Worm (Caenorhabditis elegans) whole organism, L4 larva: ENCODE measurements around the gene catp-6.

Experiments used
- F44E2.7 ChIP-seq: fragments of 200-800 bp; sonication (Bioruptor generic); IDR thresholded peaks from 2 replicates; pipeline ENCODE4 v2.1.2; 2022; ENCODE audit warnings: missing genetic modification characterization, missing compliant biosample characterization
- F49E8.2 ChIP-seq: sonication (generic microtip); optimal IDR thresholded peaks from 2 replicates; lab custom pipeline; 2016; ENCODE audit warnings: missing compliant biosample characterization, mild to moderate bottlenecking, missing genetic modification characterization, borderline replicate concordance
- R02D3.7 ChIP-seq: fragments of 150-350 bp; sonication (generic microtip); optimal IDR thresholded peaks from 3 replicates; lab custom pipeline; 2014; ENCODE audit warnings: missing biosample characterization, missing genetic modification characterization
- ZK337.2 ChIP-seq: fragments of 200-800 bp; sonication (Bioruptor generic); IDR thresholded peaks from 2 replicates; pipeline ENCODE4 v1.3.6; 2022; ENCODE audit warnings: missing genetic modification reagents, missing genetic modification characterization, missing compliant biosample characterization
- ceh-82 ChIP-seq: sonication (generic microtip); optimal IDR thresholded peaks from 2 replicates; lab custom pipeline; 2017; ENCODE audit warnings: missing biosample characterization, missing genetic modification characterization
- cey-2 ChIP-seq: sonication (generic microtip); optimal IDR thresholded peaks from 3 replicates; lab custom pipeline; 2017; ENCODE audit warnings: missing genetic modification characterization, mild to moderate bottlenecking, missing compliant biosample characterization, antibody characterized with exemption, borderline replicate concordance; ENCODE audit not compliant: insufficient read depth
- ctbp-1 ChIP-seq: fragments of 200-800 bp; sonication (Bioruptor generic); IDR thresholded peaks from 2 replicates; pipeline ENCODE4 v1.3.6; 2022; ENCODE audit warnings: missing genetic modification reagents, missing genetic modification characterization, missing compliant biosample characterization
- daf-16 ChIP-seq, 3 experiments: sonication (generic microtip); optimal IDR thresholded peaks; 2 replicates each; lab custom pipeline; 2016 to 2017; ENCODE audit warnings: missing genetic modification characterization in 3 of 3, missing genetic modification reagents in 3 of 3, mild to moderate bottlenecking in 2 of 3, missing compliant biosample characterization in 2 of 3, missing biosample characterization in 1 of 3, moderate library complexity in 1 of 3
- dmd-9 ChIP-seq: fragments of 200-800 bp; sonication (Bioruptor generic); IDR thresholded peaks from 2 replicates; pipeline ENCODE4 v1.3.6; 2022; ENCODE audit warnings: missing genetic modification reagents, missing genetic modification characterization, missing compliant biosample characterization
- egl-27 ChIP-seq: sonication (generic microtip); optimal IDR thresholded peaks from 3 replicates; lab custom pipeline; 2017; ENCODE audit warnings: missing biosample characterization, missing genetic modification reagents, missing genetic modification characterization
- egl-43 ChIP-seq: fragments of 200-800 bp; sonication (Bioruptor generic); IDR thresholded peaks from 2 replicates; pipeline ENCODE4 v1.3.6; 2022; ENCODE audit warnings: missing genetic modification reagents, missing genetic modification characterization, missing compliant biosample characterization
- fkh-10 ChIP-seq: fragments of 150-350 bp; optimal IDR thresholded peaks from 2 replicates; lab custom pipeline; 2014; ENCODE audit warnings: missing biosample characterization, missing genetic modification reagents, missing genetic modification characterization
- gei-8 ChIP-seq: fragments of 200-800 bp; sonication (Bioruptor generic); optimal IDR thresholded peaks from 2 replicates; lab custom pipeline; 2018; ENCODE audit warnings: mild to moderate bottlenecking, missing genetic modification characterization, missing compliant biosample characterization
- hlh-11 ChIP-seq: fragments of 200-800 bp; sonication (Bioruptor generic); optimal IDR thresholded peaks from 2 replicates; lab custom pipeline; 2018; ENCODE audit warnings: mild to moderate bottlenecking, missing genetic modification characterization, missing compliant biosample characterization
- lim-7 ChIP-seq: fragments of 200-800 bp; sonication (Bioruptor generic); IDR thresholded peaks from 2 replicates; pipeline ENCODE4 v1.3.6; 2022; ENCODE audit warnings: missing genetic modification characterization, missing compliant biosample characterization
- lin-1 ChIP-seq: fragments of 200-800 bp; sonication (Bioruptor generic); IDR thresholded peaks from 2 replicates; pipeline ENCODE4 v1.3.6; 2022; ENCODE audit warnings: missing genetic modification reagents, missing genetic modification characterization, missing compliant biosample characterization
- lin-13 ChIP-seq: fragments of 150-350 bp; optimal IDR thresholded peaks from 2 replicates; lab custom pipeline; 2014; ENCODE audit warnings: missing biosample characterization, missing genetic modification reagents, missing genetic modification characterization
- lin-39 ChIP-seq: fragments of 150-350 bp; optimal IDR thresholded peaks from 2 replicates; lab custom pipeline; 2014; ENCODE audit warnings: missing biosample characterization, missing genetic modification reagents, missing genetic modification characterization
- lir-3 ChIP-seq: sonication (generic microtip); optimal IDR thresholded peaks from 2 replicates; lab custom pipeline; 2016; ENCODE audit warnings: mild to moderate bottlenecking, missing genetic modification characterization, missing compliant biosample characterization
- lsy-2 ChIP-seq, 2 experiments: fragments of 150-350 bp in 1 of 2; sonication (generic microtip) in 1 of 2; optimal IDR thresholded peaks; 2 replicates each; lab custom pipeline; 2014 to 2017; ENCODE audit warnings: missing biosample characterization in 2 of 2, missing genetic modification characterization in 2 of 2
- madf-5 ChIP-seq, 2 experiments: fragments of 200-800 bp; sonication (Bioruptor generic); IDR thresholded peaks; 2 replicates each; pipeline ENCODE4 v1.3.6; 2022; ENCODE audit warnings: missing compliant biosample characterization in 2 of 2, missing genetic modification characterization in 2 of 2
- mdl-1 ChIP-seq, 2 experiments: fragments of 150-350 bp in 1 of 2; sonication (generic microtip) in 1 of 2; optimal IDR thresholded peaks; 2 replicates each; lab custom pipeline; 2014 to 2017; ENCODE audit warnings: missing biosample characterization in 2 of 2, missing genetic modification characterization in 2 of 2
- mep-1 ChIP-seq: fragments of 150-350 bp; sonication (generic microtip); optimal IDR thresholded peaks from 3 replicates; lab custom pipeline; 2014; ENCODE audit warnings: missing biosample characterization, missing genetic modification characterization
- mxl-2 ChIP-seq: fragments of 200-800 bp; sonication (Bioruptor generic); conservative IDR thresholded peaks from 2 replicates; pipeline ENCODE4 v1.3.6; 2022; ENCODE audit warnings: missing genetic modification reagents, missing genetic modification characterization, missing compliant biosample characterization
- mxl-3 ChIP-seq: fragments of 200-800 bp; sonication (Bioruptor generic); optimal IDR thresholded peaks from 2 replicates; lab custom pipeline; 2018; ENCODE audit warnings: mild to moderate bottlenecking, missing genetic modification characterization, missing compliant biosample characterization
- nhr-10 ChIP-seq: fragments of 150-350 bp; optimal IDR thresholded peaks from 2 replicates; lab custom pipeline; 2014; ENCODE audit warnings: missing biosample characterization, missing genetic modification characterization
- nhr-111 ChIP-seq: fragments of 200-800 bp; sonication (Bioruptor generic); optimal IDR thresholded peaks from 2 replicates; lab custom pipeline; 2018; ENCODE audit warnings: mild to moderate bottlenecking, missing genetic modification characterization, missing compliant biosample characterization
- nhr-237 ChIP-seq: sonication (generic microtip); optimal IDR thresholded peaks from 2 replicates; lab custom pipeline; 2017; ENCODE audit warnings: missing biosample characterization, missing genetic modification characterization
- nhr-25 ChIP-seq: sonication (generic microtip); optimal IDR thresholded peaks from 2 replicates; lab custom pipeline; 2017; ENCODE audit warnings: missing genetic modification characterization, mild to moderate bottlenecking, missing compliant biosample characterization, antibody characterized with exemption, moderate library complexity, borderline replicate concordance; ENCODE audit not compliant: insufficient read depth
- nhr-42 ChIP-seq: fragments of 200-800 bp; sonication (Bioruptor generic); IDR thresholded peaks from 2 replicates; pipeline ENCODE4 v1.3.6; 2022; ENCODE audit warnings: missing genetic modification characterization, missing compliant biosample characterization
- nhr-48 ChIP-seq: sonication (generic microtip); optimal IDR thresholded peaks from 2 replicates; lab custom pipeline; 2016; ENCODE audit warnings: mild to moderate bottlenecking, missing genetic modification characterization, missing compliant biosample characterization
- nhr-77 ChIP-seq: fragments of 150-350 bp; optimal IDR thresholded peaks from 2 replicates; lab custom pipeline; 2014; ENCODE audit warnings: missing biosample characterization, missing genetic modification characterization
- pqm-1 ChIP-seq: sonication (generic microtip); optimal IDR thresholded peaks from 2 replicates; lab custom pipeline; 2017; ENCODE audit warnings: missing biosample characterization, missing genetic modification characterization
- saeg-2 ChIP-seq: fragments of 200-800 bp; sonication (Bioruptor generic); IDR thresholded peaks from 2 replicates; pipeline ENCODE4 v1.3.6; 2022; ENCODE audit warnings: missing genetic modification reagents, missing genetic modification characterization, missing compliant biosample characterization
- sdz-12 ChIP-seq: fragments of 200-800 bp; sonication (Bioruptor generic); optimal IDR thresholded peaks from 2 replicates; lab custom pipeline; 2018; ENCODE audit warnings: mild to moderate bottlenecking, missing genetic modification characterization, missing compliant biosample characterization
- snpc-4 ChIP-seq: fragments of 150-350 bp; optimal IDR thresholded peaks from 2 replicates; lab custom pipeline; 2014; ENCODE audit warnings: missing biosample characterization, missing genetic modification characterization
- tag-97 ChIP-seq: fragments of 200-800 bp; sonication (Bioruptor generic); IDR thresholded peaks from 2 replicates; pipeline ENCODE4 v1.3.6; 2022; ENCODE audit warnings: missing genetic modification characterization, missing compliant biosample characterization
- tra-1 ChIP-seq: fragments of 200-800 bp; sonication (Bioruptor generic); IDR thresholded peaks from 2 replicates; pipeline ENCODE4 v1.3.6; 2022; ENCODE audit warnings: missing genetic modification reagents, missing genetic modification characterization, missing compliant biosample characterization
- unc-62 ChIP-seq, 3 experiments: fragments of 150-350 bp in 1 of 3; sonication (generic microtip); optimal IDR thresholded peaks in 2 of 3; peaks in 1 of 3; 1 replicate in 1 of 3; 2 replicates in 2 of 3; lab custom pipeline; 2014 to 2017; ENCODE audit warnings: missing biosample characterization in 3 of 3, missing genetic modification characterization in 3 of 3, missing genetic modification reagents in 3 of 3, missing genotype in 1 of 3
- vab-7 ChIP-seq: fragments of 200-800 bp; sonication (Bioruptor generic); IDR thresholded peaks from 2 replicates; pipeline ENCODE4 v1.3.6; 2022; ENCODE audit warnings: missing genetic modification reagents, missing genetic modification characterization, missing compliant biosample characterization
- zfp-2 ChIP-seq: sonication (generic microtip); optimal IDR thresholded peaks from 2 replicates; lab custom pipeline; 2016; ENCODE audit warnings: mild to moderate bottlenecking, missing genetic modification characterization, missing compliant biosample characterization
- zfp-3 ChIP-seq: fragments of 200-800 bp; sonication (Bioruptor generic); conservative IDR thresholded peaks from 2 replicates; pipeline ENCODE4 v1.3.6; 2022; ENCODE audit warnings: missing genetic modification reagents, missing genetic modification characterization, missing compliant biosample characterization
- zip-11 ChIP-seq: fragments of 200-800 bp; sonication (Bioruptor generic); IDR thresholded peaks from 2 replicates; pipeline ENCODE4 v1.3.6; 2022; ENCODE audit warnings: missing genetic modification characterization, missing compliant biosample characterization
- ztf-7 ChIP-seq: fragments of 150-350 bp; optimal IDR thresholded peaks from 2 replicates; lab custom pipeline; 2014; ENCODE audit warnings: missing biosample characterization, missing genetic modification characterization

The catp-6 gene

ce11 chrIV:9872786-9873185, 48.4 kb upstream of the catp-6 start (continued):
- TF ChIP-seq madf-5 (GFP tag; IDR thresholded peaks at IDR 0.05; lab: Robert Waterston, UW) (no peak), zfp-3 (no peak), sdz-12 (GFP tag; lab: Kevin White, UChicago) (no peak), egl-27 (tag; lab: Kevin White, UChicago) (no peak), ZK337.2 (GFP tag; lab: Robert Waterston, UW) (no peak), lir-3 (tag; lab: Kevin White, UChicago) (no peak), lin-1 (no peak), mdl-1 (tag; optimal IDR thresholded peaks at IDR 0.05; lab: Kevin White, UChicago) (peak in 1 of 2 experiments; percentile 44), cey-2 (tag; lab: Kevin White, UChicago) (no peak), pqm-1 (peak; percentile 69), nhr-111 (no peak), nhr-42 (GFP tag; lab: Robert Waterston, UW) (no peak), snpc-4 (tag; lab: Kevin White, UChicago) (no peak), lin-13 (GFP tag; lab: Kevin White, UChicago) (no peak), saeg-2 (no peak), zfp-2 (tag; lab: Kevin White, UChicago) (no peak), vab-7 (GFP tag; lab: Robert Waterston, UW) (no peak), F44E2.7 (GFP tag; lab: Robert Waterston, UW) (no peak), unc-62 (GFP tag; optimal IDR thresholded peaks at IDR 0.05 in 1 of 2; lab: Kevin White, UChicago) (peak in 1 of 2 experiments; percentile 51), unc-62 (tag; optimal IDR thresholded peaks at IDR 0.05; lab: Kevin White, UChicago) (no peak), mxl-2 (GFP tag; lab: Robert Waterston, UW) (no peak), egl-43 (no peak), dmd-9 (GFP tag; lab: Robert Waterston, UW) (no peak), lsy-2 (tag; optimal IDR thresholded peaks at IDR 0.05; lab: Kevin White, UChicago) (peak in 1 of 2 experiments; percentile 19), zip-11 (no peak), hlh-11 (tag; lab: Kevin White, UChicago) (peak; percentile 47), ctbp-1 (GFP tag; lab: Robert Waterston, UW) (no peak), gei-8 (no peak), nhr-25 (tag; lab: Kevin White, UChicago) (no peak), R02D3.7 (tag; lab: Kevin White, UChicago) (no peak), tag-97 (no peak), ceh-82 (tag; lab: Kevin White, UChicago) (no peak), ztf-7 (tag; lab: Kevin White, UChicago) (no peak)

ce11 chrIV:9872210-9872609, 47.8 kb upstream of the catp-6 start:
- TF ChIP-seq ztf-7 (tag; lab: Kevin White, UChicago) (no peak), nhr-237 (tag; lab: Kevin White, UChicago) (no peak), mxl-3 (no peak), ceh-82 (tag; lab: Kevin White, UChicago) (no peak), lsy-2 (tag; optimal IDR thresholded peaks at IDR 0.05; lab: Kevin White, UChicago) (no peak), lir-3 (tag; lab: Kevin White, UChicago) (no peak), nhr-10 (no peak), nhr-48 (no peak), lin-39 (tag; lab: Kevin White, UChicago) (no peak), tra-1 (GFP tag; lab: Robert Waterston, UW) (no peak), daf-16 (GFP tag; optimal IDR thresholded peaks at IDR 0.05; lab: Kevin White, UChicago) (no peak), daf-16 (tag; optimal IDR thresholded peaks at IDR 0.05; lab: Kevin White, UChicago) (no peak), F49E8.2 (tag; lab: Kevin White, UChicago) (no peak), cey-2 (tag; lab: Kevin White, UChicago) (no peak), zip-11 (no peak), lim-7 (GFP tag; lab: Robert Waterston, UW) (no peak), fkh-10 (GFP tag; lab: Kevin White, UChicago) (no peak), mep-1 (tag; lab: Kevin White, UChicago) (no peak), nhr-77 (tag; lab: Kevin White, UChicago) (no peak)
